Worm (Caenorhabditis elegans) whole organism, L4 larva: ENCODE results near the gene T21B10.4.
A peak's percentile ranks its signal among the peaks of the same experiment; 100 is the strongest.

Source experiments
- F37D6.2 ChIP-seq: sonication (generic microtip); optimal IDR thresholded peaks from 2 replicates; lab custom pipeline; 2016; ENCODE audit warnings: mild to moderate bottlenecking, missing genetic modification characterization, missing compliant biosample characterization
- F44E2.7 ChIP-seq: fragments of 200-800 bp; sonication (Bioruptor generic); IDR thresholded peaks from 2 replicates; pipeline ENCODE4 v2.1.2; 2022; ENCODE audit warnings: missing genetic modification characterization, missing compliant biosample characterization
- F49E8.2 ChIP-seq: sonication (generic microtip); optimal IDR thresholded peaks from 2 replicates; lab custom pipeline; 2016; ENCODE audit warnings: missing compliant biosample characterization, mild to moderate bottlenecking, missing genetic modification characterization, borderline replicate concordance
- ZK546.5 ChIP-seq, 2 experiments: sonication (generic microtip); optimal IDR thresholded peaks; 2 replicates each; lab custom pipeline; 2017; ENCODE audit warnings: missing biosample characterization in 2 of 2, missing genetic modification characterization in 2 of 2
- aha-1 ChIP-seq: fragments of 150-350 bp; peaks from one replicate; lab custom pipeline; 2014; ENCODE audit warnings: missing biosample characterization, missing genetic modification characterization
- aly-2 ChIP-seq: sonication (generic microtip); optimal IDR thresholded peaks from 2 replicates; lab custom pipeline; 2018; ENCODE audit warnings: missing biosample characterization, missing genetic modification characterization
- ceh-28 ChIP-seq: fragments of 150-350 bp; optimal IDR thresholded peaks from 2 replicates; lab custom pipeline; 2014; ENCODE audit warnings: missing biosample characterization, missing genetic modification reagents, missing genetic modification characterization
- ceh-32 ChIP-seq: sonication (generic microtip); optimal IDR thresholded peaks from 2 replicates; lab custom pipeline; 2016; ENCODE audit warnings: mild to moderate bottlenecking, missing genetic modification characterization, missing compliant biosample characterization; ENCODE audit not compliant: poor library complexity
- ces-1 ChIP-seq: fragments of 150-350 bp; sonication (generic microtip); optimal IDR thresholded peaks from 4 replicates; lab custom pipeline; 2014; ENCODE audit warnings: missing biosample characterization, missing genetic modification reagents, missing genetic modification characterization
- daf-12 ChIP-seq: fragments of 150-350 bp; optimal IDR thresholded peaks from 2 replicates; lab custom pipeline; 2014; ENCODE audit warnings: missing biosample characterization, missing genetic modification reagents, missing genetic modification characterization
- daf-16 ChIP-seq, 3 experiments: sonication (generic microtip); optimal IDR thresholded peaks; 2 replicates each; lab custom pipeline; 2016 to 2017; ENCODE audit warnings: missing genetic modification characterization in 3 of 3, missing genetic modification reagents in 3 of 3, mild to moderate bottlenecking in 2 of 3, missing compliant biosample characterization in 2 of 3, missing biosample characterization in 1 of 3, moderate library complexity in 1 of 3
- daf-19 ChIP-seq: fragments of 200-800 bp; sonication (Bioruptor generic); conservative IDR thresholded peaks from 2 replicates; pipeline ENCODE4 v1.3.6; 2022; ENCODE audit warnings: missing genetic modification characterization, missing compliant biosample characterization
- dmd-8 ChIP-seq: fragments of 200-800 bp; sonication (Bioruptor generic); IDR thresholded peaks from 2 replicates; pipeline ENCODE4 v1.3.6; 2022; ENCODE audit warnings: missing genetic modification characterization, missing compliant biosample characterization
- dmd-9 ChIP-seq: fragments of 200-800 bp; sonication (Bioruptor generic); IDR thresholded peaks from 2 replicates; pipeline ENCODE4 v1.3.6; 2022; ENCODE audit warnings: missing genetic modification reagents, missing genetic modification characterization, missing compliant biosample characterization
- dpl-1 ChIP-seq: fragments of 150-350 bp; optimal IDR thresholded peaks from 2 replicates; lab custom pipeline; 2014; ENCODE audit warnings: missing biosample characterization, missing genetic modification reagents, missing genetic modification characterization
- duxl-1 ChIP-seq: sonication (generic microtip); optimal IDR thresholded peaks from 2 replicates; lab custom pipeline; 2016; ENCODE audit warnings: mild to moderate bottlenecking, missing genetic modification characterization, moderate library complexity, missing compliant biosample characterization; ENCODE audit not compliant: poor library complexity
- egl-43 ChIP-seq: fragments of 200-800 bp; sonication (Bioruptor generic); IDR thresholded peaks from 2 replicates; pipeline ENCODE4 v1.3.6; 2022; ENCODE audit warnings: missing genetic modification reagents, missing genetic modification characterization, missing compliant biosample characterization
- gei-8 ChIP-seq: fragments of 200-800 bp; sonication (Bioruptor generic); optimal IDR thresholded peaks from 2 replicates; lab custom pipeline; 2018; ENCODE audit warnings: mild to moderate bottlenecking, missing genetic modification characterization, missing compliant biosample characterization
- hlh-30 ChIP-seq: sonication (generic microtip); optimal IDR thresholded peaks from 2 replicates; lab custom pipeline; 2017; ENCODE audit warnings: antibody characterized with exemption, mild to moderate bottlenecking, missing genetic modification characterization, missing compliant biosample characterization; ENCODE audit not compliant: insufficient read depth
- lin-29 ChIP-seq: fragments of 200-800 bp; sonication (Bioruptor generic); IDR thresholded peaks from 2 replicates; pipeline ENCODE4 v1.3.6; 2022; ENCODE audit warnings: missing genetic modification reagents, missing genetic modification characterization, missing compliant biosample characterization
- lin-38 ChIP-seq: fragments of 200-800 bp; sonication (Bioruptor generic); IDR thresholded peaks from 2 replicates; pipeline ENCODE4 v1.3.6; 2022; ENCODE audit warnings: missing genetic modification reagents, missing genetic modification characterization, missing compliant biosample characterization
- madf-5 ChIP-seq, 2 experiments: fragments of 200-800 bp; sonication (Bioruptor generic); IDR thresholded peaks; 2 replicates each; pipeline ENCODE4 v1.3.6; 2022; ENCODE audit warnings: missing compliant biosample characterization in 2 of 2, missing genetic modification characterization in 2 of 2
- madf-9 ChIP-seq: fragments of 200-800 bp; sonication (Bioruptor generic); conservative IDR thresholded peaks from 2 replicates; pipeline ENCODE4 v1.3.6; 2022; ENCODE audit warnings: missing genetic modification reagents, missing genetic modification characterization, missing compliant biosample characterization
- mdt-29 ChIP-seq: fragments of 200-800 bp; sonication (Bioruptor generic); IDR thresholded peaks from 2 replicates; pipeline ENCODE4 v1.3.6; 2022; ENCODE audit warnings: missing genetic modification reagents, missing genetic modification characterization, missing compliant biosample characterization
- mxl-3 ChIP-seq: fragments of 200-800 bp; sonication (Bioruptor generic); optimal IDR thresholded peaks from 2 replicates; lab custom pipeline; 2018; ENCODE audit warnings: mild to moderate bottlenecking, missing genetic modification characterization, missing compliant biosample characterization
- nhr-11 ChIP-seq: fragments of 150-350 bp; optimal IDR thresholded peaks from 2 replicates; lab custom pipeline; 2014; ENCODE audit warnings: missing biosample characterization, missing genetic modification characterization
- nhr-111 ChIP-seq: fragments of 200-800 bp; sonication (Bioruptor generic); optimal IDR thresholded peaks from 2 replicates; lab custom pipeline; 2018; ENCODE audit warnings: mild to moderate bottlenecking, missing genetic modification characterization, missing compliant biosample characterization
- nhr-28 ChIP-seq: fragments of 150-350 bp; optimal IDR thresholded peaks from 2 replicates; lab custom pipeline; 2014; ENCODE audit warnings: missing biosample characterization, missing genetic modification characterization
- nhr-42 ChIP-seq: fragments of 200-800 bp; sonication (Bioruptor generic); IDR thresholded peaks from 2 replicates; pipeline ENCODE4 v1.3.6; 2022; ENCODE audit warnings: missing genetic modification characterization, missing compliant biosample characterization
- nhr-77 ChIP-seq: fragments of 150-350 bp; optimal IDR thresholded peaks from 2 replicates; lab custom pipeline; 2014; ENCODE audit warnings: missing biosample characterization, missing genetic modification characterization
- pqm-1 ChIP-seq: sonication (generic microtip); optimal IDR thresholded peaks from 2 replicates; lab custom pipeline; 2017; ENCODE audit warnings: missing biosample characterization, missing genetic modification characterization
- set-16 ChIP-seq: fragments of 200-800 bp; sonication (Bioruptor generic); IDR thresholded peaks from 2 replicates; pipeline ENCODE4 v1.3.6; 2022; ENCODE audit warnings: missing genetic modification reagents, missing genetic modification characterization, missing compliant biosample characterization
- skn-1 ChIP-seq: fragments of 150-350 bp; optimal IDR thresholded peaks from 2 replicates; lab custom pipeline; 2014; ENCODE audit warnings: missing biosample characterization, missing genetic modification characterization
- spr-1 ChIP-seq: sonication (generic microtip); optimal IDR thresholded peaks from 2 replicates; lab custom pipeline; 2016; ENCODE audit warnings: mild to moderate bottlenecking, missing genetic modification characterization, missing compliant biosample characterization
- unc-39 ChIP-seq: sonication (generic microtip); optimal IDR thresholded peaks from 2 replicates; lab custom pipeline; 2017; ENCODE audit warnings: missing biosample characterization, missing genetic modification characterization
- zfp-3 ChIP-seq: fragments of 200-800 bp; sonication (Bioruptor generic); conservative IDR thresholded peaks from 2 replicates; pipeline ENCODE4 v1.3.6; 2022; ENCODE audit warnings: missing genetic modification reagents, missing genetic modification characterization, missing compliant biosample characterization
- zip-11 ChIP-seq: fragments of 200-800 bp; sonication (Bioruptor generic); IDR thresholded peaks from 2 replicates; pipeline ENCODE4 v1.3.6; 2022; ENCODE audit warnings: missing genetic modification characterization, missing compliant biosample characterization

Gene T21B10.4

DNA sequence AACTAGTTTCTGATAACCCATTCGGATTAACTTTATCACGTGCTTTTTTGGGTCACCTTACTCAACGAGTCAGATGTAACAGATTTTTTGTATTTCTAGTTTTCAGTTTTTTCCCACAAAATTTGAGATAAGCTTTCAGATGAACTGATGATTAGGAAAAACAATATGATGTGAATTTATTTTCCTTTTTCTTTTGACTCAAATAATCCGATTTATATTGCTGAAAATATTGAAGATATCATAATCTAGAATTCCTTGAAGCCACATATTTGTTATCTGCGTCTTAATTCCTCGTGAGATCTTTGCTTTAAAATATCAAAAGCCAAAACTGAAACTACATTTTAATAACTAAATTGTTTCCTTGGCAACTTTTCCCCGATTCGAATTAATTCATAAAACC is 24.0 kb upstream of the T21B10.4 start:
- TF ChIP-seq hlh-30 (tag; lab: Kevin White, UChicago) (no peak), unc-39 (tag; lab: Kevin White, UChicago) (no peak), aha-1 (no peak), nhr-28 (tag; lab: Kevin White, UChicago) (no peak), daf-12 (tag; lab: Kevin White, UChicago) (no peak), daf-19 (GFP tag; lab: Robert Waterston, UW) (no peak), ceh-32 (tag; lab: Kevin White, UChicago) (no peak), F44E2.7 (GFP tag; lab: Robert Waterston, UW) (no peak), F49E8.2 (tag; lab: Kevin White, UChicago) (no peak), ZK546.5 (tag; optimal IDR thresholded peaks at IDR 0.05; lab: Kevin White, UChicago) (no peak), F37D6.2 (tag; lab: Kevin White, UChicago) (no peak), ces-1 (GFP tag; lab: Kevin White, UChicago) (no peak), egl-43 (GFP tag; lab: Robert Waterston, UW) (no peak)

DNA sequence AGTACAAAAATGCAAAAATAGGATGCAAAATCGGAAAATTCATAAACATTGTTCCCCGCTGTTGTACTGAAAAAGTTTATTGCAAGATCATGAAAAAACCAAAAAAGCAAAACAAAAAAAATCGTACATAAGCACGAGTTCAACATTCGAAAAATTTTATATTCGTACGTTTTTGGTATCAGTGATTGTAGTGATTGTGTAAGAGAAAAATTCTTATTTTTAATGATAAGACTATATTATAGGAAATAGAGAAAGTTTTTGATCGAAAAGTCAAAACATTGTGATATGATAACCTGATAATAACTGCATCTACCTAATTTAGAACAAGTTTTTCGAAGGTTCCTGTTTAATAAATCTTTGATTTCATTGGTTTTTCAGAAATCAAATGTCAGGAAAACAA is 23.4 kb upstream of the T21B10.4 start:
- no peak for TF ChIP-seq F49E8.2 (tag; lab: Kevin White, UChicago)
- TF ChIP-seq madf-5 (GFP tag; IDR thresholded peaks at IDR 0.05; lab: Robert Waterston, UW) = no peak
- no peak for TF ChIP-seq spr-1 (tag; lab: Kevin White, UChicago)
- TF ChIP-seq nhr-28 (tag; lab: Kevin White, UChicago) = peak; percentile 65
- TF ChIP-seq aly-2 = no peak
- no peak for TF ChIP-seq zip-11 (GFP tag; lab: Robert Waterston, UW)
- TF ChIP-seq madf-9 (GFP tag; lab: Robert Waterston, UW) = no peak
- no peak for TF ChIP-seq mxl-3
- no peak for TF ChIP-seq dpl-1 (GFP tag; lab: Kevin White, UChicago)
- no peak for TF ChIP-seq mdt-29
- no peak for TF ChIP-seq nhr-111 (GFP tag; lab: Kevin White, UChicago)
- no peak for TF ChIP-seq nhr-42 (GFP tag; lab: Robert Waterston, UW)
- no peak for TF ChIP-seq ceh-32 (tag; lab: Kevin White, UChicago)
- TF ChIP-seq dmd-9 = no peak
- TF ChIP-seq lin-38 (GFP tag; lab: Robert Waterston, UW) = no peak
- TF ChIP-seq daf-16 (GFP tag; optimal IDR thresholded peaks at IDR 0.05; lab: Kevin White, UChicago) = no peak
- peak; percentile 54 for TF ChIP-seq daf-16 (tag; optimal IDR thresholded peaks at IDR 0.05; lab: Kevin White, UChicago)
- TF ChIP-seq duxl-1 (tag; lab: Kevin White, UChicago) = no peak
- TF ChIP-seq pqm-1 (tag; lab: Kevin White, UChicago) = peak; percentile 6
- TF ChIP-seq nhr-77 (tag; lab: Kevin White, UChicago) = peak; percentile 19
- TF ChIP-seq, all 104 proteins: peak for 4

DNA sequence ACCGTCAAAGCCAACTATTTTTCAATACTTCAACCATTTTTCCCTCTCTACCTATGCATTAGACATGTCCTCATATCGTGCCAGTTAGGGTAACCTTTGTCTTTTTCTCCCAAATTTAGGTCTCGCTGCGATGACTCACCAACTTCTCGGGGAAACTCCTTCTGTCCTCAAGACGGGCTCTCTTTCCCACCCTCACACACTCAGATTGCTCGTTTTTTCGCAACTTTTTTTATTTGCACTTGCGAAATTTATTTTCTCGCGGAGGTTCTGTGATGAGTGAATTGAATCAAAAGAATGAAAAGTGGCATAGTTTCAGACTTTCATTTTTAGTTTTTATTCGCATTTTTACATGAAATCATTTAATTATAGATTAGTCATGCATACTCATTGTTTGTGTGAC is 20.4 kb upstream of the T21B10.4 start:
- TF ChIP-seq set-16 (no peak), ceh-28 (tag; lab: Kevin White, UChicago) (no peak), gei-8 (GFP tag; lab: Kevin White, UChicago) (no peak), madf-9 (GFP tag; lab: Robert Waterston, UW) (no peak), nhr-111 (GFP tag; lab: Kevin White, UChicago) (no peak), lin-29 (GFP tag; lab: Robert Waterston, UW) (no peak), dmd-8 (no peak), skn-1 (no peak), dmd-9 (no peak), aly-2 (no peak), zfp-3 (GFP tag; lab: Robert Waterston, UW) (no peak), nhr-11 (tag; lab: Kevin White, UChicago) (no peak)
- TF ChIP-seq, all 104 proteins: peak for 0
